In genomic region chrV:10174632-10175075, ce11 we compare ENCODE assay signal across 2 worm cellular contexts.
TF ChIP-seq lines count a peak whose summit lies in the region.

No protein-coding gene starts in this region.

TF ChIP-seq in whole organism, L1 larva, 84 proteins besides CTCF, POLR2A, EP300 and RAD21 (continued from another document):
- TF ChIP-seq alr-1 (tag; optimal IDR thresholded peaks at IDR 0.05; lab: Kevin White, UChicago; ENCODE audit: borderline replicate concordance) (no peak), zag-1 (tag; optimal IDR thresholded peaks at IDR 0.05; lab: Kevin White, UChicago) (peak; percentile 75), sptf-1 (tag; optimal IDR thresholded peaks at IDR 0.05; lab: Kevin White, UChicago) (no peak), unc-86 (tag; optimal IDR thresholded peaks at IDR 0.05; lab: Kevin White, UChicago) (peak; percentile 94), unc-98 (GFP tag; IDR thresholded peaks at IDR 0.05; lab: Robert Waterston, UW) (no peak), unc-30 (tag; optimal IDR thresholded peaks at IDR 0.05; lab: Kevin White, UChicago) (no peak), nhr-84 (tag; optimal IDR thresholded peaks at IDR 0.05; lab: Kevin White, UChicago) (no peak), pax-3 (tag; optimal IDR thresholded peaks at IDR 0.05; lab: Kevin White, UChicago) (peak; percentile 78), nhr-85 (tag; lab: Kevin White, UChicago) (no peak), lir-3 (tag; optimal IDR thresholded peaks at IDR 0.05; lab: Kevin White, UChicago; ENCODE audit: poor library complexity) (no peak), nhr-12 (tag; optimal IDR thresholded peaks at IDR 0.05; lab: Kevin White, UChicago) (no peak), efl-1 (optimal IDR thresholded peaks at IDR 0.05; lab: Kevin White, UChicago) (peak; percentile 44 to 53), efl-1 (GFP tag; optimal IDR thresholded peaks at IDR 0.05 in 1 of 2; lab: Kevin White, UChicago) (peak in 1 of 2 experiments; percentile 19), snpc-4 (tag; optimal IDR thresholded peaks at IDR 0.05; lab: Kevin White, UChicago) (peak; percentile 45), grh-1 (GFP tag; IDR thresholded peaks at IDR 0.05; lab: Robert Waterston, UW) (no peak), pqm-1 (tag; optimal IDR thresholded peaks at IDR 0.05; lab: Kevin White, UChicago) (no peak), nhr-71 (tag; optimal IDR thresholded peaks at IDR 0.05; lab: Kevin White, UChicago) (peak; percentile 90), ceh-90 (tag; optimal IDR thresholded peaks at IDR 0.05; lab: Kevin White, UChicago) (no peak), tbx-2 (tag; optimal IDR thresholded peaks at IDR 0.05; lab: Kevin White, UChicago) (peak; percentile 82), ces-1 (GFP tag; optimal IDR thresholded peaks at IDR 0.05; lab: Kevin White, UChicago) (peak; percentile 70), hlh-4 (tag; optimal IDR thresholded peaks at IDR 0.05; lab: Kevin White, UChicago) (no peak), nhr-237 (tag; optimal IDR thresholded peaks at IDR 0.05; lab: Kevin White, UChicago) (peak; percentile 24), ceh-63 (GFP tag; optimal IDR thresholded peaks at IDR 0.05; lab: Kevin White, UChicago) (no peak), nhr-47 (tag; optimal IDR thresholded peaks at IDR 0.05; lab: Kevin White, UChicago) (peak; percentile 87), lin-15B (tag; optimal IDR thresholded peaks at IDR 0.05; lab: Kevin White, UChicago) (peak; percentile 5), unc-62 (GFP tag; optimal IDR thresholded peaks at IDR 0.05; lab: Kevin White, UChicago) (no peak), snu-23 (GFP tag; optimal IDR thresholded peaks at IDR 0.05; lab: Kevin White, UChicago) (peak; percentile 71), irx-1 (tag; optimal IDR thresholded peaks at IDR 0.05; lab: Kevin White, UChicago) (peak; percentile 55), lin-39 (tag; optimal IDR thresholded peaks at IDR 0.05; lab: Kevin White, UChicago) (no peak), fkh-8 (tag; optimal IDR thresholded peaks at IDR 0.05; lab: Kevin White, UChicago) (peak; percentile 98), tlp-1 (tag; optimal IDR thresholded peaks at IDR 0.05; lab: Kevin White, UChicago) (no peak)
TF ChIP-seq in whole organism, L1 larva: peak in this region for 39.

TF ChIP-seq in whole organism, L4 larva, 104 proteins besides CTCF, POLR2A, EP300 and RAD21 (continued from another document):
- TF ChIP-seq lin-38 (GFP tag; IDR thresholded peaks at IDR 0.05; lab: Robert Waterston, UW) = peak; percentile 47; the same call in 1 of the 2 replicates
- TF ChIP-seq egl-27 (tag; optimal IDR thresholded peaks at IDR 0.05; lab: Kevin White, UChicago) = no peak
- peak; percentile 56 for TF ChIP-seq hlh-11 (tag; optimal IDR thresholded peaks at IDR 0.05; lab: Kevin White, UChicago)
- TF ChIP-seq ztf-11 (tag; optimal IDR thresholded peaks at IDR 0.05; lab: Kevin White, UChicago) = no peak
- peak; percentile 100 for TF ChIP-seq aha-1 (tag; lab: Kevin White, UChicago)
- TF ChIP-seq Y48G9A.11 (GFP tag; IDR thresholded peaks at IDR 0.05; lab: Robert Waterston, UW) = no peak
